Worm (Caenorhabditis elegans): ENCODE data around the gene dgk-1.

DNA sequence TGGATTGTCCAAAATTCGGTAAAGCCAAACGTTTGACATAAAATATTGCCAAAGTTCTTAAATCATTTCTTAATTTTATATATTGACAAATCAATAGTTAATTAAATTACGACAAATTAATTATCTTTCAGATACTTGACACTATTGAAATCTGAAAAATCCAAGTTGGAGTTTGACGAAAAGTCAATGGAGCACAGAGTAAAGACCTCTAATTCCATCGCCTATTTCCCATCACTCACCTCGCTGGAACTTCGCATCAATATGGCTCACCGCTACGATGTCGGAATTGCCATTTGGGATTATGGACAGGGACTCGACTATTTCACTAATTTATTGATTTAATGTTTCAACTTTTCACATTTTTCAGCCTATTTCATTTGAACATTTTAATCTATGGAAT lies 31.1 kb downstream of the dgk-1 start:
- TF ChIP-seq Y5F2A.4 (GFP tag; optimal IDR thresholded peaks at IDR 0.05) (no peak), lin-39 (tag; optimal IDR thresholded peaks at IDR 0.05) (no peak), php-3 (GFP tag; IDR thresholded peaks at IDR 0.05) (no peak), dpl-1 (GFP tag; optimal IDR thresholded peaks at IDR 0.05) (no peak), aly-2 (tag; optimal IDR thresholded peaks at IDR 0.05) (no peak), lsy-2 (tag; optimal IDR thresholded peaks at IDR 0.05) (no peak), nhr-28 (tag; optimal IDR thresholded peaks at IDR 0.05) (no peak), sdz-12 (GFP tag; optimal IDR thresholded peaks at IDR 0.05) (no peak), ztf-7 (tag; optimal IDR thresholded peaks at IDR 0.05) (no peak), zfp-2 (tag; optimal IDR thresholded peaks at IDR 0.05) (no peak), egl-27 (tag; optimal IDR thresholded peaks at IDR 0.05) (no peak), nhr-42 (GFP tag; IDR thresholded peaks at IDR 0.05) (no peak), hlh-11 (tag; optimal IDR thresholded peaks at IDR 0.05) (no peak)

Data from whole organism, L4 larva.